Worm (Caenorhabditis elegans): ENCODE data around the gene C17H12.12.

ce11 chrIV:6756374-6756773 lies 39.4 kb upstream of the C17H12.12 start:
- TF ChIP-seq mdl-1 (tag; optimal IDR thresholded peaks at IDR 0.05) (peak in 1 of 2 experiments; percentile 73), ama-1 (optimal IDR thresholded peaks at IDR 0.05) (peak; percentile 37), fkh-10 (GFP tag; optimal IDR thresholded peaks at IDR 0.05) (peak; percentile 83), dpl-1 (GFP tag; optimal IDR thresholded peaks at IDR 0.05) (peak; percentile 71 to 82 (median 75)), nhr-71 (tag; optimal IDR thresholded peaks at IDR 0.05) (peak; percentile 92), mep-1 (tag; optimal IDR thresholded peaks at IDR 0.05) (peak; percentile 90), lin-39 (tag; optimal IDR thresholded peaks at IDR 0.05) (peak; percentile 21), skn-1 (tag; optimal IDR thresholded peaks at IDR 0.05) (peak; percentile 95), lsy-2 (tag; optimal IDR thresholded peaks at IDR 0.05) (peak; percentile 84 to 87)

All from whole organism, L1 larva.